Worm (Caenorhabditis elegans) whole organism, L4 larva: Measurements from ENCODE around the gene EEED8.13.

ENCODE experiments used
- F49E8.2 ChIP-seq: sonication (generic microtip); optimal IDR thresholded peaks from 2 replicates; lab custom pipeline; 2016; ENCODE audit warnings: missing compliant biosample characterization, mild to moderate bottlenecking, missing genetic modification characterization, borderline replicate concordance
- T26A8.4 ChIP-seq: fragments of 200-800 bp; sonication (Bioruptor generic); IDR thresholded peaks from 2 replicates; pipeline ENCODE4 v1.3.6; 2022; ENCODE audit warnings: missing genetic modification characterization, missing compliant biosample characterization
- Y48G9A.11 ChIP-seq: fragments of 200-800 bp; sonication (Bioruptor generic); IDR thresholded peaks from 2 replicates; pipeline ENCODE4 v1.3.6; 2022; ENCODE audit warnings: missing genetic modification reagents, missing genetic modification characterization, missing compliant biosample characterization
- Y75B8A.6 ChIP-seq: fragments of 200-800 bp; sonication (Bioruptor generic); IDR thresholded peaks from 2 replicates; pipeline ENCODE4 v1.3.6; 2022; ENCODE audit warnings: missing genetic modification reagents, missing genetic modification characterization, missing compliant biosample characterization
- ZK337.2 ChIP-seq: fragments of 200-800 bp; sonication (Bioruptor generic); IDR thresholded peaks from 2 replicates; pipeline ENCODE4 v1.3.6; 2022; ENCODE audit warnings: missing genetic modification reagents, missing genetic modification characterization, missing compliant biosample characterization
- ZK546.5 ChIP-seq, 2 experiments: sonication (generic microtip); optimal IDR thresholded peaks; 2 replicates each; lab custom pipeline; 2017; ENCODE audit warnings: missing biosample characterization in 2 of 2, missing genetic modification characterization in 2 of 2
- aha-1 ChIP-seq: fragments of 150-350 bp; peaks from one replicate; lab custom pipeline; 2014; ENCODE audit warnings: missing biosample characterization, missing genetic modification characterization
- ama-1 ChIP-seq: fragments of 150-350 bp; optimal IDR thresholded peaks from 2 replicates; lab custom pipeline; 2014; ENCODE audit warnings: inconsistent platforms, mixed read lengths
- arid-1 ChIP-seq: fragments of 200-800 bp; sonication (Bioruptor generic); conservative IDR thresholded peaks from 2 replicates; pipeline ENCODE4 v1.3.6; 2022; ENCODE audit warnings: missing genetic modification reagents, missing genetic modification characterization, missing compliant biosample characterization
- attf-4 ChIP-seq: sonication (generic microtip); optimal IDR thresholded peaks from 3 replicates; lab custom pipeline; 2017; ENCODE audit warnings: missing biosample characterization, missing genetic modification characterization
- ceh-20 ChIP-seq: fragments of 200-800 bp; sonication (Bioruptor generic); IDR thresholded peaks from 2 replicates; pipeline ENCODE4 v1.3.6; 2022; ENCODE audit warnings: missing genetic modification reagents, missing genetic modification characterization, missing compliant biosample characterization
- ceh-62 ChIP-seq: sonication (generic microtip); optimal IDR thresholded peaks from 2 replicates; lab custom pipeline; 2017; ENCODE audit warnings: missing biosample characterization, missing genetic modification characterization
- ceh-82 ChIP-seq: sonication (generic microtip); optimal IDR thresholded peaks from 2 replicates; lab custom pipeline; 2017; ENCODE audit warnings: missing biosample characterization, missing genetic modification characterization
- ces-1 ChIP-seq: fragments of 150-350 bp; sonication (generic microtip); optimal IDR thresholded peaks from 4 replicates; lab custom pipeline; 2014; ENCODE audit warnings: missing biosample characterization, missing genetic modification reagents, missing genetic modification characterization
- cey-2 ChIP-seq: sonication (generic microtip); optimal IDR thresholded peaks from 3 replicates; lab custom pipeline; 2017; ENCODE audit warnings: missing genetic modification characterization, mild to moderate bottlenecking, missing compliant biosample characterization, antibody characterized with exemption, borderline replicate concordance; ENCODE audit not compliant: insufficient read depth
- ctbp-1 ChIP-seq: fragments of 200-800 bp; sonication (Bioruptor generic); IDR thresholded peaks from 2 replicates; pipeline ENCODE4 v1.3.6; 2022; ENCODE audit warnings: missing genetic modification reagents, missing genetic modification characterization, missing compliant biosample characterization
- daf-12 ChIP-seq: fragments of 150-350 bp; optimal IDR thresholded peaks from 2 replicates; lab custom pipeline; 2014; ENCODE audit warnings: missing biosample characterization, missing genetic modification reagents, missing genetic modification characterization
- daf-16 ChIP-seq, 3 experiments: sonication (generic microtip); optimal IDR thresholded peaks; 2 replicates each; lab custom pipeline; 2016 to 2017; ENCODE audit warnings: missing genetic modification characterization in 3 of 3, missing genetic modification reagents in 3 of 3, mild to moderate bottlenecking in 2 of 3, missing compliant biosample characterization in 2 of 3, missing biosample characterization in 1 of 3, moderate library complexity in 1 of 3
- daf-19 ChIP-seq: fragments of 200-800 bp; sonication (Bioruptor generic); conservative IDR thresholded peaks from 2 replicates; pipeline ENCODE4 v1.3.6; 2022; ENCODE audit warnings: missing genetic modification characterization, missing compliant biosample characterization
- dve-1 ChIP-seq: sonication (generic microtip); optimal IDR thresholded peaks from 2 replicates; lab custom pipeline; 2017; ENCODE audit warnings: antibody characterized with exemption, mild to moderate bottlenecking, missing genetic modification characterization, missing compliant biosample characterization; ENCODE audit not compliant: insufficient read depth
- egl-27 ChIP-seq: sonication (generic microtip); optimal IDR thresholded peaks from 3 replicates; lab custom pipeline; 2017; ENCODE audit warnings: missing biosample characterization, missing genetic modification reagents, missing genetic modification characterization
- fkh-10 ChIP-seq: fragments of 150-350 bp; optimal IDR thresholded peaks from 2 replicates; lab custom pipeline; 2014; ENCODE audit warnings: missing biosample characterization, missing genetic modification reagents, missing genetic modification characterization
- fos-1 ChIP-seq: fragments of 150-350 bp; optimal IDR thresholded peaks from 2 replicates; lab custom pipeline; 2014; ENCODE audit warnings: missing biosample characterization, missing genetic modification characterization
- lin-1 ChIP-seq: fragments of 200-800 bp; sonication (Bioruptor generic); IDR thresholded peaks from 2 replicates; pipeline ENCODE4 v1.3.6; 2022; ENCODE audit warnings: missing genetic modification reagents, missing genetic modification characterization, missing compliant biosample characterization
- lin-15B ChIP-seq: fragments of 150-350 bp; sonication (generic microtip); optimal IDR thresholded peaks from 3 replicates; lab custom pipeline; 2014; ENCODE audit warnings: missing biosample characterization, missing genetic modification characterization
- lin-39 ChIP-seq: fragments of 150-350 bp; optimal IDR thresholded peaks from 2 replicates; lab custom pipeline; 2014; ENCODE audit warnings: missing biosample characterization, missing genetic modification reagents, missing genetic modification characterization
- lir-3 ChIP-seq: sonication (generic microtip); optimal IDR thresholded peaks from 2 replicates; lab custom pipeline; 2016; ENCODE audit warnings: mild to moderate bottlenecking, missing genetic modification characterization, missing compliant biosample characterization
- madf-9 ChIP-seq: fragments of 200-800 bp; sonication (Bioruptor generic); conservative IDR thresholded peaks from 2 replicates; pipeline ENCODE4 v1.3.6; 2022; ENCODE audit warnings: missing genetic modification reagents, missing genetic modification characterization, missing compliant biosample characterization
- mdl-1 ChIP-seq, 2 experiments: fragments of 150-350 bp in 1 of 2; sonication (generic microtip) in 1 of 2; optimal IDR thresholded peaks; 2 replicates each; lab custom pipeline; 2014 to 2017; ENCODE audit warnings: missing biosample characterization in 2 of 2, missing genetic modification characterization in 2 of 2
- mdt-29 ChIP-seq: fragments of 200-800 bp; sonication (Bioruptor generic); IDR thresholded peaks from 2 replicates; pipeline ENCODE4 v1.3.6; 2022; ENCODE audit warnings: missing genetic modification reagents, missing genetic modification characterization, missing compliant biosample characterization
- mxl-2 ChIP-seq: fragments of 200-800 bp; sonication (Bioruptor generic); conservative IDR thresholded peaks from 2 replicates; pipeline ENCODE4 v1.3.6; 2022; ENCODE audit warnings: missing genetic modification reagents, missing genetic modification characterization, missing compliant biosample characterization
- nhr-10 ChIP-seq: fragments of 150-350 bp; optimal IDR thresholded peaks from 2 replicates; lab custom pipeline; 2014; ENCODE audit warnings: missing biosample characterization, missing genetic modification characterization
- nhr-11 ChIP-seq: fragments of 150-350 bp; optimal IDR thresholded peaks from 2 replicates; lab custom pipeline; 2014; ENCODE audit warnings: missing biosample characterization, missing genetic modification characterization
- nhr-111 ChIP-seq: fragments of 200-800 bp; sonication (Bioruptor generic); optimal IDR thresholded peaks from 2 replicates; lab custom pipeline; 2018; ENCODE audit warnings: mild to moderate bottlenecking, missing genetic modification characterization, missing compliant biosample characterization
- nhr-237 ChIP-seq: sonication (generic microtip); optimal IDR thresholded peaks from 2 replicates; lab custom pipeline; 2017; ENCODE audit warnings: missing biosample characterization, missing genetic modification characterization
- nhr-25 ChIP-seq: sonication (generic microtip); optimal IDR thresholded peaks from 2 replicates; lab custom pipeline; 2017; ENCODE audit warnings: missing genetic modification characterization, mild to moderate bottlenecking, missing compliant biosample characterization, antibody characterized with exemption, moderate library complexity, borderline replicate concordance; ENCODE audit not compliant: insufficient read depth
- nhr-76 ChIP-seq: fragments of 150-350 bp; optimal IDR thresholded peaks from 2 replicates; lab custom pipeline; 2014; ENCODE audit warnings: missing biosample characterization, missing genetic modification characterization
- nhr-77 ChIP-seq: fragments of 150-350 bp; optimal IDR thresholded peaks from 2 replicates; lab custom pipeline; 2014; ENCODE audit warnings: missing biosample characterization, missing genetic modification characterization
- pqm-1 ChIP-seq: sonication (generic microtip); optimal IDR thresholded peaks from 2 replicates; lab custom pipeline; 2017; ENCODE audit warnings: missing biosample characterization, missing genetic modification characterization
- saeg-2 ChIP-seq: fragments of 200-800 bp; sonication (Bioruptor generic); IDR thresholded peaks from 2 replicates; pipeline ENCODE4 v1.3.6; 2022; ENCODE audit warnings: missing genetic modification reagents, missing genetic modification characterization, missing compliant biosample characterization
- snpc-1.2 ChIP-seq: fragments of 200-800 bp; sonication (Bioruptor generic); IDR thresholded peaks from 2 replicates; pipeline ENCODE4 v1.3.6; 2022; ENCODE audit warnings: missing genetic modification reagents, missing genetic modification characterization, missing compliant biosample characterization
- snpc-4 ChIP-seq: fragments of 150-350 bp; optimal IDR thresholded peaks from 2 replicates; lab custom pipeline; 2014; ENCODE audit warnings: missing biosample characterization, missing genetic modification characterization
- tag-97 ChIP-seq: fragments of 200-800 bp; sonication (Bioruptor generic); IDR thresholded peaks from 2 replicates; pipeline ENCODE4 v1.3.6; 2022; ENCODE audit warnings: missing genetic modification characterization, missing compliant biosample characterization
- vab-7 ChIP-seq: fragments of 200-800 bp; sonication (Bioruptor generic); IDR thresholded peaks from 2 replicates; pipeline ENCODE4 v1.3.6; 2022; ENCODE audit warnings: missing genetic modification reagents, missing genetic modification characterization, missing compliant biosample characterization
- zfp-2 ChIP-seq: sonication (generic microtip); optimal IDR thresholded peaks from 2 replicates; lab custom pipeline; 2016; ENCODE audit warnings: mild to moderate bottlenecking, missing genetic modification characterization, missing compliant biosample characterization
- zfp-3 ChIP-seq: fragments of 200-800 bp; sonication (Bioruptor generic); conservative IDR thresholded peaks from 2 replicates; pipeline ENCODE4 v1.3.6; 2022; ENCODE audit warnings: missing genetic modification reagents, missing genetic modification characterization, missing compliant biosample characterization
- ztf-7 ChIP-seq: fragments of 150-350 bp; optimal IDR thresholded peaks from 2 replicates; lab custom pipeline; 2014; ENCODE audit warnings: missing biosample characterization, missing genetic modification characterization

Gene EEED8.13

DNA sequence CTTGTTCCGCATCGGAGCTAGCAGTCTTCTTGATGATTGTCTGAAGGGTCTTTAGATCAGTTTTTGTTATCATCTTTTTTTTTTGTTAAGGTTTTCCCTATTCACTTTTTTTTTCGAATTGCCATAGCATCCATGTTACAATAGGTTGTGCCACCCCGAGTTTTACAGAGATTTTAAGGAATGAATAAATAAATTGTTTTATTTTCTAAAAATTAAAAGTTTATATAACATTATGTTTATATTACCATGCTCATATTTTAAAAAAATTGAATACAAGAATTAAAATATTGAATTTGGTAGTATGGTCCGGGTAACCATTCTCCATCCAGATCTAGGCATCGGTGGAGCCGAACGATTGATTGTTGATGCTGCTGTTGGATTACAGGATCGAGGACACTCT, 37.4 kb downstream of the EEED8.13 start, which contains the start of gene algn-2:
algn-2 (plus strand) TSS at position 301 of the 400 bp plus-strand sequence.
- TF ChIP-seq attf-4, result no peak

DNA sequence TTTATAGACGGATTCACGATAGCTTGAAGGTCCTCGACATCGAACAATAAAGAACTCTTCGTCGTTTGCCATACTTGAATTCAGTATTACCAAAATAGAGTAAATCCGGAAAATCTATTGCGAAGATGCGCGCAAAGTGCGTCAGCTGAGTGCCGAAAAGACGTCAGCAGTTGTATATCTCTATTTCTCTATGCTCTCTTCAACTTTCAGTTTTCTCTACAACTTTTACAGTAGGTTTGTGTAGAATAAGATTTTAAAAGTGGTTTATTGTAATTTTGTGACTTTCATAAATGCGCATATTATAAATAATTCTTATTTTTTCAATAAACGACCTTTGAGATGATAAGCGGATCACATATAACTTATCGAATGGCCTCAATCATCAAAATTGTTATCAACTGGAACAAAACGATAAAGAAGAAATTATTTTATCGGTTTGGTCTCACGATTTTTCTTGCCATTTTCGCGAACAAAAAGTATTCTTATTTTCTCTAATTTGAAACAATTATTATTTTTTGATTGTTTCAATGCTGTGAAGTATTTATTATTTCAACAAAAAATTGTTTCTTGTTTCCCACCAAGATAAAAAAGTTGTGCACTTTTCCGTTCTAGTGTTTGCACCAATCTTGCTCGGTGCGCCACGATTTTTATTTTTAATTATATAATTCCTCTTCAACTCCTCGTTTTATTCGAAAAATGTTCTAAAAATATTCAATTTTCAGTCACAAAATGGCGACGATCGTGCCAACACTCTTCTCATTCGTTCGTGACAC, 38.9 kb downstream of the EEED8.13 start, which contains the start of the genes agt-2 and F09E5.3:
agt-2 (minus strand) TSS at position 553 of the 773 bp plus-strand sequence.
F09E5.3 (plus strand) TSS at position 723 of the 773 bp plus-strand sequence.
- TF ChIP-seq aha-1 (peak; percentile 86), ZK337.2 (no peak), dve-1 (peak; percentile 91), egl-27 (no peak), nhr-77 (peak; percentile 82), cey-2 (tag; lab: Kevin White, UChicago) (no peak), nhr-76 (tag; lab: Kevin White, UChicago) (no peak), snpc-1.2 (GFP tag; lab: Robert Waterston, UW) (no peak), ZK546.5 (tag; optimal IDR thresholded peaks at IDR 0.05; lab: Kevin White, UChicago) (no peak), lin-15B (no peak), zfp-3 (GFP tag; lab: Robert Waterston, UW) (peak; percentile 74), mdt-29 (no peak), fkh-10 (peak; percentile 86), fos-1 (tag; lab: Kevin White, UChicago) (no peak), daf-16 (GFP tag; optimal IDR thresholded peaks at IDR 0.05; lab: Kevin White, UChicago) (peak in 1 of 2 experiments; percentile 19), daf-16 (tag; optimal IDR thresholded peaks at IDR 0.05; lab: Kevin White, UChicago) (peak; percentile 19), mdl-1 (tag; optimal IDR thresholded peaks at IDR 0.05; lab: Kevin White, UChicago) (peak in 1 of 2 experiments; percentile 42), nhr-111 (GFP tag; lab: Kevin White, UChicago) (no peak), arid-1 (GFP tag; lab: Robert Waterston, UW) (peak; percentile 54; the same call in 1 of the 2 replicates), pqm-1 (tag; lab: Kevin White, UChicago) (peak; percentile 74), ceh-62 (tag; lab: Kevin White, UChicago) (no peak), nhr-11 (tag; lab: Kevin White, UChicago) (peak; percentile 89), madf-9 (GFP tag; lab: Robert Waterston, UW) (0 out of 2 replicates have a peak, but pooled peaks have one; percentile 17), ctbp-1 (peak; percentile 80; the same call in 1 of the 2 replicates), ztf-7 (tag; lab: Kevin White, UChicago) (peak; percentile 47), ama-1 (no peak), daf-19 (GFP tag; lab: Robert Waterston, UW) (peak; percentile 79; the same call in 1 of the 2 replicates), mxl-2 (GFP tag; lab: Robert Waterston, UW) (no peak), ceh-82 (no peak), Y75B8A.6 (GFP tag; lab: Robert Waterston, UW) (no peak), snpc-4 (tag; lab: Kevin White, UChicago) (no peak), nhr-237 (tag; lab: Kevin White, UChicago) (no peak), vab-7 (GFP tag; lab: Robert Waterston, UW) (no peak), Y48G9A.11 (no peak), ces-1 (peak; percentile 32), ceh-20 (GFP tag; lab: Robert Waterston, UW) (peak; percentile 85), saeg-2 (GFP tag; lab: Robert Waterston, UW) (no peak), T26A8.4 (peak; percentile 90), nhr-25 (tag; lab: Kevin White, UChicago) (peak; percentile 73), F49E8.2 (tag; lab: Kevin White, UChicago) (no peak), attf-4 (no peak), nhr-10 (tag; lab: Kevin White, UChicago) (no peak), lin-1 (no peak), lir-3 (tag; lab: Kevin White, UChicago) (no peak), tag-97 (no peak), daf-12 (tag; lab: Kevin White, UChicago) (no peak), lin-39 (tag; lab: Kevin White, UChicago) (no peak), zfp-2 (tag; lab: Kevin White, UChicago) (peak; percentile 23)
